Fruit fly (Drosophila melanogaster) whole organism, wandering third instar larva: Measurements from ENCODE around the gene Cypl.
A peak's percentile ranks its signal among the peaks of the same experiment; 100 is the strongest.

ENCODE experiments used
- Abd-B ChIP-seq: fragments of >200 bp; optimal IDR thresholded peaks from 2 replicates; lab custom pipeline; 2017; ENCODE audit warnings: missing biosample characterization, missing genetic modification characterization
- CG9705 ChIP-seq: fragments of 200-800 bp; sonication (Bioruptor generic); optimal IDR thresholded peaks from 2 replicates; lab custom pipeline; 2018; ENCODE audit warnings: missing biosample characterization, mild to moderate bottlenecking, missing genetic modification characterization
- CrebA ChIP-seq: fragments of 200-800 bp; sonication (Bioruptor generic); optimal IDR thresholded peaks from 2 replicates; lab custom pipeline; 2016; ENCODE audit warnings: missing biosample characterization, mild to moderate bottlenecking, missing genetic modification characterization, borderline replicate concordance
- Dif ChIP-seq: fragments of 200-275, 200-300 bp; sonication (Bioruptor generic); optimal IDR thresholded peaks from 2 replicates; lab custom pipeline; 2018; ENCODE audit warnings: missing biosample characterization, missing genetic modification characterization; ENCODE audit not compliant: partially characterized antibody
- HLH106 ChIP-seq: fragments of 200-800 bp; optimal IDR thresholded peaks from 3 replicates; lab custom pipeline; 2019; ENCODE audit warnings: missing biosample characterization, mild to moderate bottlenecking, missing genetic modification characterization, moderate library complexity
- Mio ChIP-seq: sonication (Bioruptor generic); optimal IDR thresholded peaks from 2 replicates; lab custom pipeline; 2016; ENCODE audit warnings: missing biosample characterization, missing genetic modification characterization
- OdsH ChIP-seq: fragments of 200-800 bp; sonication (Bioruptor generic); optimal IDR thresholded peaks from 2 replicates; lab custom pipeline; 2016; ENCODE audit warnings: missing biosample characterization, mild to moderate bottlenecking, missing genetic modification characterization
- brk ChIP-seq: fragments of 200-800 bp; sonication (Bioruptor generic); optimal IDR thresholded peaks from 2 replicates; lab custom pipeline; 2016; ENCODE audit warnings: missing biosample characterization, mild to moderate bottlenecking, missing genetic modification characterization
- dmrt93B ChIP-seq: fragments of 200-800 bp; sonication (Bioruptor generic); optimal IDR thresholded peaks from 2 replicates; lab custom pipeline; 2018; ENCODE audit warnings: missing biosample characterization, mild to moderate bottlenecking, missing genetic modification characterization
- h ChIP-seq: fragments of 200-800 bp; sonication (Bioruptor generic); optimal IDR thresholded peaks from 3 replicates; lab custom pipeline; 2016; ENCODE audit warnings: missing biosample characterization, mild to moderate bottlenecking, missing genetic modification characterization
- pan ChIP-seq: fragments of >200 bp; optimal IDR thresholded peaks from 2 replicates; lab custom pipeline; 2017
- psq ChIP-seq: fragments of 200-800 bp; sonication (Bioruptor generic); optimal IDR thresholded peaks from 3 replicates; lab custom pipeline; 2017; ENCODE audit warnings: missing biosample characterization, mild to moderate bottlenecking, missing genetic modification characterization, moderate library complexity
- tai ChIP-seq: sonication (Bioruptor generic); optimal IDR thresholded peaks from 2 replicates; lab custom pipeline; 2016; ENCODE audit warnings: missing biosample characterization, missing genetic modification characterization
- usp ChIP-seq: fragments of >200 bp; optimal IDR thresholded peaks from 2 replicates; lab custom pipeline; 2017; ENCODE audit warnings: missing biosample characterization, missing genetic modification characterization

DNA sequence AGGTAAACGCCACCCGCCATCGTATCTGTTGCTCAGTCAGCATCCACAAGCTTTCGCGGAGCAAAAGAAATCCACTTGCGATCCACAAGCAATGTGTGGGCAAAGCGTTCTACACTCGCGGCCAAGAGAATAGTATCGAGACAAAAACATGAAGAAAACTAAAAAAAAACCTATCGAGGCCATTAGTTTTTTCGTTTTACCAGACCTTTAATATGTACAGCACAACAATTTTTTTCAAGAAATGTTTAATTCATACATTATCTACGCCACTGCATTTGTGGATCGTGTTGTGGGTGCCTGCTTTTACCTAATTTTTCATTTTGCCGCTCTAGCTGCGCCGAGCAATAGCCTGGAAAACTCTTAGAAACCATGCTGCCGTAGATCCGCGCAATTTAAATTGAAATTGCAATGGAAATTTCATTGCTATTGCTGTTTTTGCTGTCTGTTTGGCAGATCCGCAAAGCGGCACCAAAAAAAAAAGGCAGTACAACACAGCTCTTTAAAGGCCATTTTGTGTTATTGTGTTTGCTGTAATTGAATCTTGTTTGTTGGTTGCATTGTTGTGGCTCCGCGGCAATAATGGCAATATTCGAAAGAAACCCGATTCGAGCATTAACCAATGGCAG, 20.4 kb upstream of the Cypl start:
- TF ChIP-seq pan (lab: Kevin White, UChicago) (no peak), usp (GFP tag; lab: Kevin White, UChicago) (no peak), OdsH (peak; percentile 4), Abd-B (GFP tag; lab: Kevin White, UChicago) (no peak), tai (GFP tag; lab: Kevin White, UChicago) (no peak), h (GFP tag; lab: Kevin White, UChicago) (peak; percentile 44), brk (no peak), HLH106 (peak; percentile 4), Mio (GFP tag; lab: Kevin White, UChicago) (no peak), CG9705 (no peak), Dif (GFP tag; lab: Kevin White, UChicago) (no peak), CrebA (GFP tag; lab: Kevin White, UChicago) (no peak), dmrt93B (GFP tag; lab: Kevin White, UChicago) (no peak), psq (GFP tag; lab: Kevin White, UChicago) (no peak)
